Worm (Caenorhabditis elegans): ENCODE data around the gene Y39A1A.22.

Y39A1A.22 gene

DNA sequence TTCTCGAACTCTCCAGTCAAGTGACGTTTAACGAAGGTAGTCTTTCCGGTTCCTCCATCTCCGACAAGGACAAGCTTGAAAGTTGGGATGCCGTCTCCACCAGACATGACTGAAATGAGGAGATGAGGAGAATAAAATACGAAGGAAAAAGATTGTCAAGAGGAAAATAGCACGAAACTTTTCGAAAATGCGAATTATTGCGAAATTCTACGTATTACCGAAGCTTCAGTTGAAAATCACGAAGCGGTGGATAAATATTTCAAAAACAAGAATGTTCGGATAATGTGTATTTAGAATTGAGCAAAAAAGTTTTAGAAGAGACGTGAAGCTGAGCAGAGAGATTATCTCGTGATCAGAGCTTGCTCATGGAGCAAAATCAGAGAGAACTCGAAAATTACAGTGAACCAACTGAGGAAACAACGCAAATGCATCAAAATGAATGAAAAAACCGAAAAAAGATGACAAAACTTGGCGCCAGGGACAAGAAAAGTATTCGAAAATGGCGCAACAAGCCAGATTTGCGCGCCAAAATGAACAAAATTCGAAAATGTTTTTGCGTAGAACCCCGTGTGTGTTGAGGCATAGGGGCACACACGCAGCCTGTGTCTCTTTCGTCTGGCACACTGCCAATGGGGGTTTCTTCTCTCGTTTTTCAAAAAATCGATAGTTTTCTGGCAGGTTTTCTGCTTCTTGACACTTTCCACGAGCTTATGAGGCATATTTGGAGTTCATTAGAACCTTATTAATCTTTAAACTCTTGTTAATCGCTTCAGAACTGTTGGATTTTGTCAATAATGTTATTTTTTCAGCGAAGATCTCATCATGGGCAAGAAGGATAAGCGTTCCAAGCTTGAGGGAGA is 41.0 kb upstream of the Y39A1A.22 start, which contains the start of the genes ran-1 and dkc-1 (continued):
- TF ChIP-seq nhr-27 (tag; optimal IDR thresholded peaks at IDR 0.05): no peak
- no peak for TF ChIP-seq him-1 (tag; optimal IDR thresholded peaks at IDR 0.05)
- peak; percentile 90 for TF ChIP-seq B0336.3 (GFP tag; IDR thresholded peaks at IDR 0.05)
- no peak for TF ChIP-seq F37B4.10 (GFP tag; IDR thresholded peaks at IDR 0.05)
- no peak for TF ChIP-seq unc-62 (GFP tag; optimal IDR thresholded peaks at IDR 0.05)
- TF ChIP-seq madf-10 (tag; optimal IDR thresholded peaks at IDR 0.05): no peak
- no peak for TF ChIP-seq B0261.1 (tag; optimal IDR thresholded peaks at IDR 0.05)
- peak; percentile 91 for TF ChIP-seq snpc-3.4 (tag; optimal IDR thresholded peaks at IDR 0.05)
- TF ChIP-seq hrde-1 (tag; optimal IDR thresholded peaks at IDR 0.05; ENCODE audit: borderline replicate concordance): no peak
- no peak for TF ChIP-seq hmg-20 (GFP tag; IDR thresholded peaks at IDR 0.05)
- peak; percentile 84 for TF ChIP-seq Y53G8AR.9 (GFP tag; conservative IDR thresholded peaks at IDR 0.05)
- TF ChIP-seq bed-1 (GFP tag; IDR thresholded peaks at IDR 0.05): no peak
- 0 out of 2 replicates have a peak, but pooled peaks have one; percentile 44 for TF ChIP-seq attf-3 (GFP tag; conservative IDR thresholded peaks at IDR 0.05)
- TF ChIP-seq Y79H2A.3 (GFP tag; conservative IDR thresholded peaks at IDR 0.05): 0 out of 2 replicates have a peak, but pooled peaks have one; percentile 7
- no peak for TF ChIP-seq F10E7.11 (tag; optimal IDR thresholded peaks at IDR 0.05)
- TF ChIP-seq Y56A3A.18 (GFP tag; IDR thresholded peaks at IDR 0.05): no peak
- TF ChIP-seq K12H6.12 (tag; optimal IDR thresholded peaks at IDR 0.05): peak; percentile 63
- no peak for TF ChIP-seq bed-2 (GFP tag; IDR thresholded peaks at IDR 0.05)
- peak; percentile 82 for TF ChIP-seq mcd-1 (GFP tag; IDR thresholded peaks at IDR 0.05)
- TF ChIP-seq F52B5.7 (tag; optimal IDR thresholded peaks at IDR 0.05): no peak
- TF ChIP-seq T07F8.4 (tag; optimal IDR thresholded peaks at IDR 0.05): no peak
- TF ChIP-seq tbp1 (GFP tag; optimal IDR thresholded peaks at IDR 0.05): peak; percentile 65
- no peak for TF ChIP-seq cebp-2 (GFP tag; IDR thresholded peaks at IDR 0.05)
- no peak for TF ChIP-seq ztf-25 (GFP tag; IDR thresholded peaks at IDR 0.05)
- no peak for TF ChIP-seq ceh-27 (GFP tag; optimal IDR thresholded peaks at IDR 0.05)
- no peak for TF ChIP-seq sea-2 (GFP tag; IDR thresholded peaks at IDR 0.05)
- TF ChIP-seq ceh-100 (GFP tag; IDR thresholded peaks at IDR 0.05): peak; percentile 53
- peak; percentile 13 for TF ChIP-seq pha-4 (tag; optimal IDR thresholded peaks at IDR 0.05)
- TF ChIP-seq nhr-120 (GFP tag; IDR thresholded peaks at IDR 0.05): no peak
- peak; percentile 80 for TF ChIP-seq lsl-1 (GFP tag; optimal IDR thresholded peaks at IDR 0.05)
- TF ChIP-seq ztf-26 (tag; optimal IDR thresholded peaks at IDR 0.05): peak; percentile 38
- no peak for TF ChIP-seq hlh-12 (tag; optimal IDR thresholded peaks at IDR 0.05)
- TF ChIP-seq hmg-1.2 (GFP tag; IDR thresholded peaks at IDR 0.05): peak; percentile 95
- TF ChIP-seq F33H1.4 (GFP tag; IDR thresholded peaks at IDR 0.05): peak; percentile 84
- TF ChIP-seq rpc-1 (optimal IDR thresholded peaks at IDR 0.05): no peak
- no peak for TF ChIP-seq rpc-1 (tag; optimal IDR thresholded peaks at IDR 0.05)
- TF ChIP-seq B0035.1 (tag; optimal IDR thresholded peaks at IDR 0.05): no peak
- TF ChIP-seq mel-28 (tag; optimal IDR thresholded peaks at IDR 0.05; ENCODE audit: borderline replicate concordance): no peak
- no peak for TF ChIP-seq mes-4 (tag; optimal IDR thresholded peaks at IDR 0.05)
- no peak for TF ChIP-seq egl-18 (GFP tag; IDR thresholded peaks at IDR 0.05)
- TF ChIP-seq aptf-3 (GFP tag; IDR thresholded peaks at IDR 0.05): 0 out of 2 replicates have a peak, but pooled peaks have one; percentile 21
- no peak for TF ChIP-seq nfya-1 (tag; optimal IDR thresholded peaks at IDR 0.05; ENCODE audit: borderline replicate concordance, insufficient read depth)
- TF ChIP-seq F55B11.4 (tag; optimal IDR thresholded peaks at IDR 0.05; ENCODE audit: borderline replicate concordance, insufficient read depth): no peak
- no peak for TF ChIP-seq lag-1 (GFP tag; IDR thresholded peaks at IDR 0.05)
- no peak for TF ChIP-seq lin-26 (GFP tag; IDR thresholded peaks at IDR 0.05)
- no peak for TF ChIP-seq chd-7 (tag; optimal IDR thresholded peaks at IDR 0.05)
- 0 out of 2 replicates have a peak, but pooled peaks have one; percentile 60 for TF ChIP-seq aptf-2 (GFP tag; conservative IDR thresholded peaks at IDR 0.05)
- TF ChIP-seq let-526 (GFP tag; IDR thresholded peaks at IDR 0.05): no peak
